Worm (Caenorhabditis elegans) whole organism, L3 larva: ENCODE results near the gene F49C12.4.

Experiments used
- ama-1 ChIP-seq: fragments of 150-350 bp; optimal IDR thresholded peaks from 2 replicates; lab custom pipeline; 2018
- ceh-82 ChIP-seq: fragments of 150-350 bp; optimal IDR thresholded peaks from 2 replicates; lab custom pipeline; 2014; ENCODE audit warnings: missing biosample characterization, missing genetic modification characterization
- egl-27 ChIP-seq: sonication (generic microtip); optimal IDR thresholded peaks from 4 replicates; lab custom pipeline; 2017; ENCODE audit warnings: missing biosample characterization, missing genetic modification reagents, missing genetic modification characterization
- fos-1 ChIP-seq: fragments of 150-350 bp; optimal IDR thresholded peaks from 2 replicates; lab custom pipeline; 2014; ENCODE audit warnings: missing biosample characterization, missing genetic modification characterization
- nhr-11 ChIP-seq: fragments of 150-350 bp; optimal IDR thresholded peaks from 2 replicates; lab custom pipeline; 2014; ENCODE audit warnings: missing biosample characterization, missing genetic modification characterization
- nhr-237 ChIP-seq: fragments of 150-350 bp; optimal IDR thresholded peaks from 2 replicates; lab custom pipeline; 2014; ENCODE audit warnings: missing biosample characterization, missing genetic modification characterization
- nhr-76 ChIP-seq: fragments of 150-350 bp; sonication (generic microtip); optimal IDR thresholded peaks from 5 replicates; lab custom pipeline; 2014; ENCODE audit warnings: missing biosample characterization, missing genetic modification characterization
- ztf-11 ChIP-seq: fragments of 150-350 bp; optimal IDR thresholded peaks from 2 replicates; lab custom pipeline; 2014; ENCODE audit warnings: missing biosample characterization, missing genetic modification characterization

ce11 chrIV:9316068-9316681 is 12.3 kb upstream of the F49C12.4 start, which contains the start of the genes F49C12.9 and rpn-7:
- TF ChIP-seq nhr-11 (tag; lab: Kevin White, UChicago) (no peak), fos-1 (tag; lab: Kevin White, UChicago) (no peak), nhr-76 (no peak), nhr-237 (no peak), egl-27 (tag; lab: Kevin White, UChicago) (no peak), ceh-82 (tag; lab: Kevin White, UChicago) (no peak), ztf-11 (no peak), ama-1 (no peak)
